Worm (Caenorhabditis elegans): Measurements from ENCODE around the gene F18G5.1.

The F18G5.1 gene

ce11 chrX:9232037-9232436 is 27.6 kb upstream of the F18G5.1 start, which contains the start of gene vav-1:
vav-1 (minus strand) TSS chrX:9232137.
- TF ChIP-seq unc-55 (GFP tag; optimal IDR thresholded peaks at IDR 0.05): no peak
- TF ChIP-seq ZK546.5 (tag; optimal IDR thresholded peaks at IDR 0.05): no peak
- no peak for TF ChIP-seq unc-39 (tag; optimal IDR thresholded peaks at IDR 0.05)
- no peak for TF ChIP-seq F13H6.1 (tag; optimal IDR thresholded peaks at IDR 0.05)
- TF ChIP-seq sma-9 (GFP tag; optimal IDR thresholded peaks at IDR 0.05): no peak
- TF ChIP-seq sma-9 (tag; optimal IDR thresholded peaks at IDR 0.05): no peak
- TF ChIP-seq nhr-11 (tag; optimal IDR thresholded peaks at IDR 0.05): no peak
- TF ChIP-seq unc-62 (GFP tag; optimal IDR thresholded peaks at IDR 0.05): no peak
- no peak for TF ChIP-seq nhr-237 (tag; optimal IDR thresholded peaks at IDR 0.05)
- no peak for TF ChIP-seq peb-1 (tag; optimal IDR thresholded peaks at IDR 0.05)
- no peak for TF ChIP-seq nhr-23 (tag; optimal IDR thresholded peaks at IDR 0.05)
- no peak for TF ChIP-seq Y55F3AM.14 (GFP tag; optimal IDR thresholded peaks at IDR 0.05)
- no peak for TF ChIP-seq mdl-1 (tag; optimal IDR thresholded peaks at IDR 0.05)
- TF ChIP-seq nhr-129 (tag; optimal IDR thresholded peaks at IDR 0.05): no peak
- TF ChIP-seq alr-1 (tag; optimal IDR thresholded peaks at IDR 0.05): no peak
- no peak for TF ChIP-seq sem-4 (tag; optimal IDR thresholded peaks at IDR 0.05)
- TF ChIP-seq ztf-4 (tag; optimal IDR thresholded peaks at IDR 0.05): no peak
- no peak for TF ChIP-seq snpc-4 (tag; optimal IDR thresholded peaks at IDR 0.05)
- TF ChIP-seq lin-39 (tag; optimal IDR thresholded peaks at IDR 0.05): no peak
- no peak for TF ChIP-seq gmeb-1 (tag; optimal IDR thresholded peaks at IDR 0.05)

ce11 chrX:9233805-9234204 is 25.8 kb upstream of the F18G5.1 start:
- TF ChIP-seq nhr-237 (tag; optimal IDR thresholded peaks at IDR 0.05) (no peak), dmd-4 (tag; optimal IDR thresholded peaks at IDR 0.05) (no peak), mdl-1 (tag; optimal IDR thresholded peaks at IDR 0.05) (no peak), elt-1 (tag; optimal IDR thresholded peaks at IDR 0.05) (no peak), sma-9 (GFP tag; optimal IDR thresholded peaks at IDR 0.05) (no peak), sma-9 (tag; optimal IDR thresholded peaks at IDR 0.05) (no peak), ama-1 (optimal IDR thresholded peaks at IDR 0.05) (no peak), snpc-4 (tag; optimal IDR thresholded peaks at IDR 0.05) (no peak), unc-62 (GFP tag; optimal IDR thresholded peaks at IDR 0.05) (no peak), C34F6.9 (tag; optimal IDR thresholded peaks at IDR 0.05) (no peak), ztf-11 (tag; optimal IDR thresholded peaks at IDR 0.05) (no peak), nhr-12 (tag; optimal IDR thresholded peaks at IDR 0.05) (no peak)

ce11 chrX:9234518-9234917 is 25.1 kb upstream of the F18G5.1 start, which contains the start of gene col-175:
col-175 (minus strand) TSS chrX:9234618.
- TF ChIP-seq unc-39 (tag; optimal IDR thresholded peaks at IDR 0.05) (no peak), alr-1 (tag; optimal IDR thresholded peaks at IDR 0.05) (no peak)

ce11 chrX:9237708-9238107 is 21.9 kb upstream of the F18G5.1 start:
- TF ChIP-seq nhr-23 (tag; optimal IDR thresholded peaks at IDR 0.05) (no peak), unc-62 (GFP tag; optimal IDR thresholded peaks at IDR 0.05) (no peak), nhr-21 (tag; optimal IDR thresholded peaks at IDR 0.05) (peak; percentile 31), unc-55 (GFP tag; optimal IDR thresholded peaks at IDR 0.05) (no peak), Y55F3AM.14 (GFP tag; optimal IDR thresholded peaks at IDR 0.05) (no peak), sma-3 (GFP tag; optimal IDR thresholded peaks at IDR 0.05) (no peak), crh-2 (tag; optimal IDR thresholded peaks at IDR 0.05) (no peak)

ce11 chrX:9238692-9239091 is 21.0 kb upstream of the F18G5.1 start:
- TF ChIP-seq gmeb-1 (tag; optimal IDR thresholded peaks at IDR 0.05): no peak
- TF ChIP-seq lin-13 (GFP tag; optimal IDR thresholded peaks at IDR 0.05): no peak
- no peak for TF ChIP-seq elt-1 (tag; optimal IDR thresholded peaks at IDR 0.05)
- peak; percentile 25 for TF ChIP-seq sma-9 (GFP tag; optimal IDR thresholded peaks at IDR 0.05)
- no peak for TF ChIP-seq sma-9 (tag; optimal IDR thresholded peaks at IDR 0.05)
- TF ChIP-seq nhr-11 (tag; optimal IDR thresholded peaks at IDR 0.05): no peak

ce11 chrX:9242123-9242522 is 17.5 kb upstream of the F18G5.1 start, which contains the start of gene lgc-4:
lgc-4 (minus strand) TSS chrX:9242223.
- no peak for TF ChIP-seq R02D3.7 (tag; optimal IDR thresholded peaks at IDR 0.05)

- TF ChIP-seq F13H6.1 (tag; optimal IDR thresholded peaks at IDR 0.05) (no peak), ama-1 (optimal IDR thresholded peaks at IDR 0.05) (no peak), ZK546.5 (tag; optimal IDR thresholded peaks at IDR 0.05) (no peak), lin-39 (tag; optimal IDR thresholded peaks at IDR 0.05) (no peak)
Observed at ce11 chrX:9243257-9243656, 16.4 kb upstream of the F18G5.1 start, which contains the start of gene gpa-12. gpa-12 (plus strand) TSS chrX:9243557.
